Worm (Caenorhabditis elegans) whole organism, early embryonic: Measurements from ENCODE around the gene idhg-1.

Experiments
- B0310.2 ChIP-seq: sonication (generic microtip); optimal IDR thresholded peaks from 2 replicates; lab custom pipeline; 2016; ENCODE audit warnings: mild to moderate bottlenecking, missing genetic modification characterization, missing compliant biosample characterization
- F13C5.2 ChIP-seq: sonication (generic microtip); optimal IDR thresholded peaks from 2 replicates; lab custom pipeline; 2017; ENCODE audit warnings: mild to moderate bottlenecking, missing genetic modification characterization, inconsistent platforms, missing compliant biosample characterization
- aly-1 ChIP-seq: sonication (generic microtip); optimal IDR thresholded peaks from 2 replicates; lab custom pipeline; 2016; ENCODE audit warnings: missing genetic modification characterization, missing compliant biosample characterization
- ama-1 ChIP-seq: fragments of 150-350 bp; optimal IDR thresholded peaks from 2 replicates; lab custom pipeline; 2014
- ceh-13 ChIP-seq: fragments of 200-800 bp; sonication (Bioruptor generic); optimal IDR thresholded peaks from 2 replicates; lab custom pipeline; 2018; ENCODE audit warnings: mild to moderate bottlenecking, missing genetic modification characterization, missing compliant biosample characterization
- ceh-36 ChIP-seq: sonication (generic microtip); optimal IDR thresholded peaks from 2 replicates; lab custom pipeline; 2016; ENCODE audit warnings: missing genetic modification characterization, inconsistent platforms, missing compliant biosample characterization
- ets-7 ChIP-seq: sonication (generic microtip); optimal IDR thresholded peaks from 2 replicates; lab custom pipeline; 2016; ENCODE audit warnings: missing genotype, missing genetic modification characterization, missing compliant biosample characterization
- flt-1 ChIP-seq: fragments of 200-800 bp; sonication (Bioruptor generic); IDR thresholded peaks from 2 replicates; pipeline ENCODE4 v1.3.6; 2022; ENCODE audit warnings: missing genetic modification characterization, missing compliant biosample characterization
- hmbx-1 ChIP-seq: sonication (generic microtip); optimal IDR thresholded peaks from 2 replicates; lab custom pipeline; 2016; ENCODE audit warnings: mild to moderate bottlenecking, missing genetic modification characterization, missing compliant biosample characterization
- hmg-4 ChIP-seq: fragments of 200-800 bp; sonication (Bioruptor generic); optimal IDR thresholded peaks from 2 replicates; lab custom pipeline; 2018; ENCODE audit warnings: mild to moderate bottlenecking, missing genetic modification characterization, missing compliant biosample characterization
- hnd-1 ChIP-seq: sonication (generic microtip); optimal IDR thresholded peaks from 2 replicates; lab custom pipeline; 2016; ENCODE audit warnings: missing genetic modification characterization, missing compliant biosample characterization
- pes-1 ChIP-seq: fragments of 200-800 bp; sonication (Bioruptor generic); IDR thresholded peaks from 2 replicates; pipeline ENCODE4 v1.3.6; 2022; ENCODE audit warnings: missing genetic modification reagents, missing genetic modification characterization, missing compliant biosample characterization
- scrt-1 ChIP-seq: fragments of 200-800 bp; sonication (Bioruptor generic); IDR thresholded peaks from 2 replicates; pipeline ENCODE4 v1.3.6; 2022; ENCODE audit warnings: missing genetic modification characterization, missing compliant biosample characterization
- sea-1 ChIP-seq: fragments of 200-800 bp; sonication (Bioruptor generic); conservative IDR thresholded peaks from 2 replicates; pipeline ENCODE4 v1.3.6; 2022; ENCODE audit warnings: missing genetic modification characterization, missing compliant biosample characterization
- tbx-11 ChIP-seq: fragments of 200-800 bp; sonication (Bioruptor generic); IDR thresholded peaks from 2 replicates; pipeline ENCODE4 v1.3.6; 2022; ENCODE audit warnings: missing genetic modification characterization, missing compliant biosample characterization
- tbx-37 ChIP-seq: fragments of 200-800 bp; sonication (Bioruptor generic); conservative IDR thresholded peaks from 2 replicates; pipeline ENCODE4 v1.3.6; 2022; ENCODE audit warnings: missing genetic modification reagents, missing genetic modification characterization, missing compliant biosample characterization
- tra-4 ChIP-seq: sonication (generic microtip); optimal IDR thresholded peaks from 2 replicates; lab custom pipeline; 2017; ENCODE audit warnings: missing genetic modification characterization, missing compliant biosample characterization

The idhg-1 gene

ce11 chrIII:4560393-4560890 lies 8.2 kb upstream of the idhg-1 start:
- TF ChIP-seq ets-7 = no peak
- TF ChIP-seq B0310.2 (tag; lab: Kevin White, UChicago) = no peak
- TF ChIP-seq tra-4 (tag; lab: Kevin White, UChicago) = no peak
- TF ChIP-seq F13C5.2 (tag; lab: Kevin White, UChicago) = peak; percentile 41
- TF ChIP-seq aly-1 = no peak
- peak; percentile 7 for TF ChIP-seq hmg-4 (GFP tag; lab: Kevin White, UChicago)
- no peak for TF ChIP-seq flt-1 (GFP tag; lab: Robert Waterston, UW)
- no peak for TF ChIP-seq tbx-37

DNA sequence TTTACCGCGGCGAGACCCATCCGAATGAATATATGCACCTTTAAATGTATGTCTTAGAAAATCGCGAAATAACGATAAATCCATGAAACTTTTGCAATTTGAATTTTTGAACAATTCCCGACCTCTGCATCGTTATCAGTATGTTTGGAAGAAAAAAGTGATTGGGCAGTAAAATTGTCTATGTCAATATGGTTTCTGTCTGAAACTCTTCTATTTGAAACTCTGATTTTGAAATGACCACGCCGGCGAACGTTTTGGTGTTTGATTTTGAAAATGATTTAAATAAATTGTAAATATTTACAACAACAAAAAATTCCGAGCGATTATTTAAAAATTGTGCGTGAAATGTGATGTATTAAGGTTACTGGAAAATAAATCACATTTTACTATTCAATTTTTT lies 7.3 kb upstream of the idhg-1 start:
- TF ChIP-seq aly-1 (no peak), ceh-13 (GFP tag; lab: Kevin White, UChicago) (no peak), pes-1 (GFP tag; lab: Robert Waterston, UW) (no peak), F13C5.2 (tag; lab: Kevin White, UChicago) (no peak), hmg-4 (GFP tag; lab: Kevin White, UChicago) (no peak), ets-7 (no peak), B0310.2 (tag; lab: Kevin White, UChicago) (no peak), flt-1 (GFP tag; lab: Robert Waterston, UW) (no peak), hmbx-1 (tag; lab: Kevin White, UChicago) (no peak), sea-1 (GFP tag; lab: Robert Waterston, UW) (no peak)

- TF ChIP-seq hmg-4 (GFP tag; lab: Kevin White, UChicago) (no peak), ceh-13 (GFP tag; lab: Kevin White, UChicago) (no peak), F13C5.2 (tag; lab: Kevin White, UChicago) (peak; percentile 32)
Observed at ce11 chrIII:4562070-4562788, 6.4 kb upstream of the idhg-1 start, which contains the start of gene pan-1. Gene pan-1, plus strand, starts transcription at chrIII:4562738.

ce11 chrIII:4568030-4568429 lies 567 bp upstream of the idhg-1 start, which contains the start of gene mlcd-1:
Gene mlcd-1, minus strand, starts transcription at chrIII:4568130.
- no peak for TF ChIP-seq tra-4 (tag; lab: Kevin White, UChicago)
- no peak for TF ChIP-seq hmg-4 (GFP tag; lab: Kevin White, UChicago)
- no peak for TF ChIP-seq sea-1 (GFP tag; lab: Robert Waterston, UW)
- no peak for TF ChIP-seq tbx-11 (GFP tag; lab: Robert Waterston, UW)
- TF ChIP-seq F13C5.2 (tag; lab: Kevin White, UChicago) = no peak
- TF ChIP-seq hmbx-1 (tag; lab: Kevin White, UChicago) = no peak
- TF ChIP-seq hnd-1 (tag; lab: Kevin White, UChicago) = no peak
- TF ChIP-seq scrt-1 (GFP tag; lab: Robert Waterston, UW) = no peak
- no peak for TF ChIP-seq pes-1 (GFP tag; lab: Robert Waterston, UW)
- no peak for TF ChIP-seq ceh-36 (tag; lab: Kevin White, UChicago)
- no peak for TF ChIP-seq tbx-37
- TF ChIP-seq ets-7 = no peak
- no peak for TF ChIP-seq flt-1 (GFP tag; lab: Robert Waterston, UW)

DNA sequence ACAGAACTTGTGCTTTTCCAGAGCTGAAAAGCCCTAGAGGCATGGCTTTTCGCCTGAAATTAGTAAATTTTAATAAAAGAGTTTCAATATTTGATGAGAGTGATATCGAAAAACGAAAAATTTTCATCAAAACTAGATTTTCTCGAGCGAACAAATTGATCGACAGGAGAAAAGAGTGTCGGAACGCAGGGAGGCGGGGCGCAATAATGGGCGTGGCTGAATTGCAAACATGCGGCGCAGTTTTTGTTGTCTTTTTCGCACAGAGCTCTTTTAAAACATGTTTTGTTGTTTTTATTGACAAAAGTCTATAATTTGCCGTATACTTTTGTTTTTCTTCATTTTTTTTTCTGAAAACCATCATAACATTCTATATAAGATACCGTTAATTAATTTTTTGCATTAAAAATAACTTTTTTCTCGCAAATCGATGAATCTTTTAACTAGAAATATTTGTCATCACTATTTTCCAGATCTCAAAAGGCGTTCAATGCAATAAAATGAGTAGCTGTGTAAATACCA lies 9.8 kb downstream of the idhg-1 start, which contains the start of the genes sel-5 and wdr-48:
Gene sel-5, minus strand, starts transcription at position 53 of the 519 bp plus-strand sequence.
Gene wdr-48, plus strand, starts transcription at position 469 of the 519 bp plus-strand sequence.
- no peak for TF ChIP-seq ama-1 (lab: Kevin White, UChicago)
- TF ChIP-seq flt-1 (GFP tag; lab: Robert Waterston, UW) = 0 out of 2 replicates have a peak, but pooled peaks have one; percentile 16
- no peak for TF ChIP-seq tbx-11 (GFP tag; lab: Robert Waterston, UW)
- no peak for TF ChIP-seq hmg-4 (GFP tag; lab: Kevin White, UChicago)

- TF ChIP-seq tbx-11 (GFP tag; lab: Robert Waterston, UW) = no peak
Observed at ce11 chrIII:4581495-4581894, 12.9 kb downstream of the idhg-1 start, which contains the start of gene F35G12.12. Gene F35G12.12, plus strand, starts transcription at chrIII:4581795.

- no peak for TF ChIP-seq ceh-13 (GFP tag; lab: Kevin White, UChicago)
Observed at ce11 chrIII:4584068-4584566, 15.5 kb downstream of the idhg-1 start, which contains the start of gene F35G12.5. Gene F35G12.5, plus strand, starts transcription at chrIII:4584118.

DNA sequence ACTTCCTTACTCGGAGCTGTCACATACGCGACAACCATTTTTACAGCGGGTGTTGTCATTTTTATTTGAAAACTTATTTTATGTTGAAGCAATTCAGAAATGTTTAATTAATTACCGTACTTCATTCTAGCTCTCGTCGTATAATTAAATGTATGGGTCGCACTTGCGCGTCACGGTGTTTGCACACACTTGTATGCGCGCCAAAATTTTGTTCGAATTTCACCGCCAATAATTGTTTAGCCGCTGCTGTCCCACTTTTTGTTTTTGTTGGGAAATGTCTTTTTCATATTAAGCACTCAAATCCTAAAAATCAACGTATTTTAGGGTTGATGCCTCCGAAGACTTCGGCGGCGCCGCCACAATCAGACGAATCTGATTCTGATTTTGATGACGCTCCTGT lies 18.6 kb downstream of the idhg-1 start, which contains the start of the genes F35G12.7 and smc-4:
Gene F35G12.7, minus strand, starts transcription at position 154 of the 400 bp plus-strand sequence.
Gene smc-4, plus strand, starts transcription at position 325 of the 400 bp plus-strand sequence.
- TF ChIP-seq F13C5.2 (tag; lab: Kevin White, UChicago) (peak; percentile 40), aly-1 (no peak), tbx-37 (no peak), hmg-4 (GFP tag; lab: Kevin White, UChicago) (peak; percentile 26), sea-1 (GFP tag; lab: Robert Waterston, UW) (no peak), pes-1 (GFP tag; lab: Robert Waterston, UW) (no peak), tbx-11 (GFP tag; lab: Robert Waterston, UW) (no peak), flt-1 (GFP tag; lab: Robert Waterston, UW) (peak; percentile 43; the same call in 1 of the 2 replicates), ceh-36 (tag; lab: Kevin White, UChicago) (no peak), B0310.2 (tag; lab: Kevin White, UChicago) (no peak), hnd-1 (tag; lab: Kevin White, UChicago) (no peak), tra-4 (tag; lab: Kevin White, UChicago) (no peak), hmbx-1 (tag; lab: Kevin White, UChicago) (no peak), ama-1 (lab: Kevin White, UChicago) (no peak), scrt-1 (GFP tag; lab: Robert Waterston, UW) (0 out of 2 replicates have a peak, but pooled peaks have one; percentile 60), ets-7 (no peak), ceh-13 (GFP tag; lab: Kevin White, UChicago) (no peak)
